Worm (Caenorhabditis elegans): ENCODE measurements around the gene T11F9.7.
"Not testable (repeated sequence)": the region's sequence is repeated elsewhere in the genome, so short reads cannot be mapped to it uniquely, and the experiment has no call there.

The T11F9.7 gene

ce11 chrV:11475638-11476037 lies at the start of gene T11F9.7:
T11F9.7 (plus strand) TSS chrV:11475938.
- not testable (repeated sequence) for TF ChIP-seq unc-62 (GFP tag; optimal IDR thresholded peaks at IDR 0.05)

- TF ChIP-seq unc-62 (GFP tag; optimal IDR thresholded peaks at IDR 0.05): no peak
Measured at ce11 chrV:11428728-11429127, 47.0 kb upstream of the T11F9.7 start.

ce11 chrV:11430823-11431222 lies 44.9 kb upstream of the T11F9.7 start:
- TF ChIP-seq unc-62 (GFP tag; optimal IDR thresholded peaks at IDR 0.05): no peak

- TF ChIP-seq unc-62 (GFP tag; optimal IDR thresholded peaks at IDR 0.05): no peak
Measured at ce11 chrV:11435242-11435641, 40.5 kb upstream of the T11F9.7 start.

- no peak for TF ChIP-seq unc-62 (GFP tag; optimal IDR thresholded peaks at IDR 0.05)
Measured at ce11 chrV:11436407-11436806, 39.3 kb upstream of the T11F9.7 start.

- TF ChIP-seq unc-62 (GFP tag; optimal IDR thresholded peaks at IDR 0.05): no peak
Measured at ce11 chrV:11438464-11438863, 37.3 kb upstream of the T11F9.7 start, which contains the start of gene dmsr-1. dmsr-1 (plus strand) TSS chrV:11438764.

- no peak for TF ChIP-seq unc-62 (GFP tag; optimal IDR thresholded peaks at IDR 0.05)
Measured at ce11 chrV:11439202-11439601, 36.5 kb upstream of the T11F9.7 start.

- TF ChIP-seq unc-62 (GFP tag; optimal IDR thresholded peaks at IDR 0.05): no peak
Measured at ce11 chrV:11443503-11443902, 32.2 kb upstream of the T11F9.7 start, which contains the start of gene F57B7.2. F57B7.2 (minus strand) TSS chrV:11443603.

ce11 chrV:11445375-11445774 lies 30.4 kb upstream of the T11F9.7 start:
- TF ChIP-seq unc-62 (GFP tag; optimal IDR thresholded peaks at IDR 0.05): no peak

- no peak for TF ChIP-seq unc-62 (GFP tag; optimal IDR thresholded peaks at IDR 0.05)
Measured at ce11 chrV:11446297-11446696, 29.4 kb upstream of the T11F9.7 start, which contains the start of gene mig-17. mig-17 (plus strand) TSS chrV:11446685.

- no peak for TF ChIP-seq unc-62 (GFP tag; optimal IDR thresholded peaks at IDR 0.05)
Measured at ce11 chrV:11449404-11449803, 26.3 kb upstream of the T11F9.7 start.

- TF ChIP-seq unc-62 (GFP tag; optimal IDR thresholded peaks at IDR 0.05): no peak
Measured at ce11 chrV:11450257-11450656, 25.5 kb upstream of the T11F9.7 start, which contains the start of gene col-156. col-156 (minus strand) TSS chrV:11450357.

ce11 chrV:11454917-11455316 lies 20.8 kb upstream of the T11F9.7 start:
- TF ChIP-seq unc-62 (GFP tag; optimal IDR thresholded peaks at IDR 0.05): no peak

ce11 chrV:11459255-11459654 lies 16.5 kb upstream of the T11F9.7 start, which contains the start of gene T11F9.1:
T11F9.1 (plus strand) TSS chrV:11459555.
- TF ChIP-seq unc-62 (GFP tag; optimal IDR thresholded peaks at IDR 0.05): no peak

ce11 chrV:11462963-11463453 lies 12.7 kb upstream of the T11F9.7 start, which contains the start of gene zipt-16:
zipt-16 (plus strand) TSS chrV:11463013.
- TF ChIP-seq unc-62 (GFP tag; optimal IDR thresholded peaks at IDR 0.05): no peak

ce11 chrV:11470210-11470713 lies 5.5 kb upstream of the T11F9.7 start, which contains the start of gene aat-6:
aat-6 (minus strand) TSS chrV:11470663.
- no peak for TF ChIP-seq unc-62 (GFP tag; optimal IDR thresholded peaks at IDR 0.05)

ce11 chrV:11472209-11472608 lies 3.5 kb upstream of the T11F9.7 start, which contains the start of the genes nas-20 and nas-21:
nas-20 (minus strand) TSS chrV:11472309.
nas-21 (plus strand) TSS chrV:11472564.
- TF ChIP-seq unc-62 (GFP tag; optimal IDR thresholded peaks at IDR 0.05): no peak
